Worm (Caenorhabditis elegans) whole organism, early embryonic: ENCODE results near the gene arx-5.

Experiments used
- B0310.2 ChIP-seq: sonication (generic microtip); optimal IDR thresholded peaks from 2 replicates; lab custom pipeline; 2016; ENCODE audit warnings: mild to moderate bottlenecking, missing genetic modification characterization, missing compliant biosample characterization
- F13C5.2 ChIP-seq: sonication (generic microtip); optimal IDR thresholded peaks from 2 replicates; lab custom pipeline; 2017; ENCODE audit warnings: mild to moderate bottlenecking, missing genetic modification characterization, inconsistent platforms, missing compliant biosample characterization
- aly-1 ChIP-seq: sonication (generic microtip); optimal IDR thresholded peaks from 2 replicates; lab custom pipeline; 2016; ENCODE audit warnings: missing genetic modification characterization, missing compliant biosample characterization
- ama-1 ChIP-seq: fragments of 150-350 bp; optimal IDR thresholded peaks from 2 replicates; lab custom pipeline; 2014
- ceh-13 ChIP-seq: fragments of 200-800 bp; sonication (Bioruptor generic); optimal IDR thresholded peaks from 2 replicates; lab custom pipeline; 2018; ENCODE audit warnings: mild to moderate bottlenecking, missing genetic modification characterization, missing compliant biosample characterization
- ceh-36 ChIP-seq: sonication (generic microtip); optimal IDR thresholded peaks from 2 replicates; lab custom pipeline; 2016; ENCODE audit warnings: missing genetic modification characterization, inconsistent platforms, missing compliant biosample characterization
- flt-1 ChIP-seq: fragments of 200-800 bp; sonication (Bioruptor generic); IDR thresholded peaks from 2 replicates; pipeline ENCODE4 v1.3.6; 2022; ENCODE audit warnings: missing genetic modification characterization, missing compliant biosample characterization
- hmbx-1 ChIP-seq: sonication (generic microtip); optimal IDR thresholded peaks from 2 replicates; lab custom pipeline; 2016; ENCODE audit warnings: mild to moderate bottlenecking, missing genetic modification characterization, missing compliant biosample characterization
- hmg-4 ChIP-seq: fragments of 200-800 bp; sonication (Bioruptor generic); optimal IDR thresholded peaks from 2 replicates; lab custom pipeline; 2018; ENCODE audit warnings: mild to moderate bottlenecking, missing genetic modification characterization, missing compliant biosample characterization
- hnd-1 ChIP-seq: sonication (generic microtip); optimal IDR thresholded peaks from 2 replicates; lab custom pipeline; 2016; ENCODE audit warnings: missing genetic modification characterization, missing compliant biosample characterization
- pes-1 ChIP-seq: fragments of 200-800 bp; sonication (Bioruptor generic); IDR thresholded peaks from 2 replicates; pipeline ENCODE4 v1.3.6; 2022; ENCODE audit warnings: missing genetic modification reagents, missing genetic modification characterization, missing compliant biosample characterization
- scrt-1 ChIP-seq: fragments of 200-800 bp; sonication (Bioruptor generic); IDR thresholded peaks from 2 replicates; pipeline ENCODE4 v1.3.6; 2022; ENCODE audit warnings: missing genetic modification characterization, missing compliant biosample characterization
- sea-1 ChIP-seq: fragments of 200-800 bp; sonication (Bioruptor generic); conservative IDR thresholded peaks from 2 replicates; pipeline ENCODE4 v1.3.6; 2022; ENCODE audit warnings: missing genetic modification characterization, missing compliant biosample characterization
- tbx-11 ChIP-seq: fragments of 200-800 bp; sonication (Bioruptor generic); IDR thresholded peaks from 2 replicates; pipeline ENCODE4 v1.3.6; 2022; ENCODE audit warnings: missing genetic modification characterization, missing compliant biosample characterization
- tbx-37 ChIP-seq: fragments of 200-800 bp; sonication (Bioruptor generic); conservative IDR thresholded peaks from 2 replicates; pipeline ENCODE4 v1.3.6; 2022; ENCODE audit warnings: missing genetic modification reagents, missing genetic modification characterization, missing compliant biosample characterization
- tra-4 ChIP-seq: sonication (generic microtip); optimal IDR thresholded peaks from 2 replicates; lab custom pipeline; 2017; ENCODE audit warnings: missing genetic modification characterization, missing compliant biosample characterization

arx-5 gene

DNA sequence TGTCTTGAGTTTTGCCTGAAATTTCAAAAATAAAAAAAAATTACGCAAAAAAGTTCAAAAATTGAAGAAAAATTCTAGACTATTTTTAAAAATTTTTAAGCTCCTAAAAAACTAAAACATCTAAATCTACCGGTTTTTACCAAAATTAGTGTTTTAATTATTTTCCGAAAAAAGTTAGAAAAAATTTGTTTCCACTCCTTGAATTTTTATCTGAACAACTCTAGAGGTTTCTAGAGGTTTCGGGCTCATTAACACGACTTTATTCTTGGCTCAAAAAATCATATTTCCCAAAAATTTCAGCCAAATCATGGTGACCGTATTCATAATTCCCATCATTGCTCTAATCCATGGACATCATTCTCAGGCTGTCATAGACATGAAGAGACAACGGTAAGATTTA, 33.0 kb downstream of the arx-5 start, which contains the start of gene lgc-37:
Gene lgc-37 (plus strand): TSS at position 301 of the 400 bp plus-strand sequence.
- TF ChIP-seq hmbx-1: no peak
- no peak for TF ChIP-seq pes-1 (GFP tag; lab: Robert Waterston, UW)
- no peak for TF ChIP-seq hnd-1 (tag; lab: Kevin White, UChicago)
- TF ChIP-seq hmg-4: no peak
- TF ChIP-seq ama-1 (lab: Kevin White, UChicago): no peak
- TF ChIP-seq tbx-37 (GFP tag; lab: Robert Waterston, UW): no peak
- TF ChIP-seq flt-1: no peak

DNA sequence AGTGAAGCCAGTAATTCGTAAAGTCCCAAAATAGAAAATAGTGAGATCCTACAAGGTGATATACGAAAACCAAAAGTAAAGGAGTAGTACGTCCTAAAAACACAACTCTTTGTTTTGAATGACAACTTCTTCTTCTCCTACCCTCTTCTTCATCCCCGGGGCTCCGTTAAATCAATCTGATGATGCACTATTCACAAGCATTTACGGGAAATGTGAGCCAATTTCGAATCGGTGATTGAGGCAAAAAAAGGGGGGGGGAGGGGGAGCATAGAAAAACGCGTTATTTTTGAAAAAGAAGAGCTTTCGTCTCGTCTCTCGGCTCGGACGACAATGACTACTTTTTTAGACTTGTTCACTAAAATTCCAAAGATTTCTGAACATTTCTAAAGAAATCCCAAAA, 34.0 kb downstream of the arx-5 start:
- TF ChIP-seq pes-1 (GFP tag; lab: Robert Waterston, UW) (no peak), tra-4 (tag; lab: Kevin White, UChicago) (no peak), hmg-4 (no peak), hnd-1 (tag; lab: Kevin White, UChicago) (no peak), tbx-11 (GFP tag; lab: Robert Waterston, UW) (no peak), ceh-36 (no peak), F13C5.2 (no peak), hmbx-1 (no peak), B0310.2 (tag; lab: Kevin White, UChicago) (no peak), tbx-37 (GFP tag; lab: Robert Waterston, UW) (no peak), sea-1 (GFP tag; lab: Robert Waterston, UW) (no peak), ceh-13 (GFP tag; lab: Kevin White, UChicago) (no peak), ama-1 (lab: Kevin White, UChicago) (no peak), flt-1 (no peak)

DNA sequence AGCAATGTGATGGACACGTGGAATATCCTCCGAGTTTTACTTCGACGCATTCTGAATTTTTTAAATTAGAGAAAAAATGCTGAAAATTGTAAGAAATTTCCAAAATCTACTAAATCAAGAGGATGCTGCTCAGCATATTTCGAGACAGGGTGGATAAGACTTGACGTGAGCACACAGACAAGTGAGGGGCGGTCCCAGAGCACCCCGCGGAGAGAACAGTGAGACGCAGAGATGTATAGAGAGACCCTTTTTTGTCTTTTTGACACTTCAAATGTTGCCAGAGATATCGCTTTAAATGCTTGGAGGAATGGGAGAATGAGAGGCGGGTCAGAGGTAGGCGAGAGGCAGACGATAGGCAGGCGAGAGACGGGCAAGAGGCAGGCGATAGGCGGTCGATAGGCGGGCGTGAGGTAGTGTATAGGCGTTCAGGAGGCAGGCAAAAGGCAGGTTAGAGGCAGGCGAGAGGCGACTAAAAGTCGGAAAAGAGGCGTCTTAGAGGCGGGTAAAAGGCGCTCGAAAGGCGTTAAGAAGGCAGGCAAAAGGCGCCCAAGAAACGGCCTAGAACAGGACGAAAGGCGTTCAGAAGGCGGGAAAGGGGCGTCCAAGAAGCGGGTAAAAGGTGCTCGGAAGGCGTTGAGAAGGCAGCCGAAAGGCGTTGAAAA, 38.1 kb downstream of the arx-5 start, which contains the start of gene gab-1:
Gene gab-1 (minus strand): TSS at position 51 of the 662 bp plus-strand sequence.
- TF ChIP-seq ceh-13 (GFP tag; lab: Kevin White, UChicago): no peak
- no peak for TF ChIP-seq tbx-37 (GFP tag; lab: Robert Waterston, UW)
- TF ChIP-seq tra-4 (tag; lab: Kevin White, UChicago): no peak
- TF ChIP-seq ama-1 (lab: Kevin White, UChicago): no peak

DNA sequence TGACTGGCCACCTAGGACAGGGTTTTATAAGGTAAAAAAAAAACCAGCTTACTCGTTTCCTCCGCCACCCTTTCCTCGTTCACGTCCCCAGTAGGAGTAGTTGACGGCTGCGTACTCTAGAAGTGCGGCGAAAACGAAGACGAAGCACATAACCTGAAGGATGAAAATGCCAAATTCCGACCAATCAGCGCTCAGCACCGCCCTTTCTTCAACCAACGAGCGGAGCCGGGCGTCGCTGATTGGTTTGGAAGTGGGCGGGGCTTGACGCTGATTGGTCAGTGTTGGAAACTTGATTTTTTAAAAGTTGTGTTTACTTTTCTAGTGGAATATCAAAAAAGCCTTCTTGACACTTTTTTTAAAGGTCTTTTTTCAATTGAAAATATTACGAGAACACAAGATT, 44.1 kb downstream of the arx-5 start:
- TF ChIP-seq hmbx-1 (no peak), aly-1 (tag; lab: Kevin White, UChicago) (no peak), scrt-1 (no peak), tbx-37 (GFP tag; lab: Robert Waterston, UW) (no peak), tra-4 (tag; lab: Kevin White, UChicago) (no peak), F13C5.2 (no peak), ama-1 (lab: Kevin White, UChicago) (no peak), B0310.2 (tag; lab: Kevin White, UChicago) (no peak), hnd-1 (tag; lab: Kevin White, UChicago) (no peak)
